Worm (Caenorhabditis elegans) whole organism, mixed stage, embryonic: ENCODE results near the gene Y46H3A.4.
"Not testable (repeated sequence)": the region's sequence is repeated elsewhere in the genome, so short reads cannot be mapped to it uniquely, and the experiment has no call there.

Experiments used
- M03D4.4 ChIP-seq: sonication (generic microtip); optimal IDR thresholded peaks from 2 replicates; lab custom pipeline; 2017; ENCODE audit warnings: mild to moderate bottlenecking, missing genetic modification characterization, missing compliant biosample characterization
- bed-3 ChIP-seq: fragments of 200-800 bp; sonication (Bioruptor generic); optimal IDR thresholded peaks from 3 replicates; lab custom pipeline; 2018; ENCODE audit warnings: mild to moderate bottlenecking, missing genetic modification characterization, moderate library complexity, missing compliant biosample characterization
- blmp-1 ChIP-seq: fragments of 150-350 bp; optimal IDR thresholded peaks from 2 replicates; lab custom pipeline; 2014; ENCODE audit warnings: missing biosample characterization, missing genetic modification characterization
- ceh-39 ChIP-seq: fragments of 150-350 bp; optimal IDR thresholded peaks from 2 replicates; lab custom pipeline; 2014; ENCODE audit warnings: missing biosample characterization, missing genetic modification characterization
- ceh-43 ChIP-seq: fragments of 200-800 bp; sonication (Bioruptor generic); optimal IDR thresholded peaks from 2 replicates; lab custom pipeline; 2018; ENCODE audit warnings: mild to moderate bottlenecking, missing genetic modification characterization, moderate library complexity, missing compliant biosample characterization
- ceh-83 ChIP-seq: fragments of 200-800 bp; sonication (Bioruptor generic); optimal IDR thresholded peaks from 2 replicates; lab custom pipeline; 2018; ENCODE audit warnings: mild to moderate bottlenecking, missing genetic modification characterization, missing compliant biosample characterization
- ces-1 ChIP-seq: fragments of 150-350 bp; optimal IDR thresholded peaks from 2 replicates; lab custom pipeline; 2014; ENCODE audit warnings: missing biosample characterization, missing genetic modification reagents, missing genetic modification characterization
- cnd-1 ChIP-seq: fragments of 200-800 bp; sonication (Bioruptor generic); optimal IDR thresholded peaks from 2 replicates; lab custom pipeline; 2018; ENCODE audit warnings: mild to moderate bottlenecking, missing genetic modification characterization, missing compliant biosample characterization
- drap-1 ChIP-seq: fragments of 200-800 bp; sonication (Bioruptor generic); optimal IDR thresholded peaks from 3 replicates; lab custom pipeline; 2018; ENCODE audit warnings: mild to moderate bottlenecking, missing genetic modification characterization, missing compliant biosample characterization
- elt-1 ChIP-seq: sonication (generic microtip); optimal IDR thresholded peaks from 2 replicates; lab custom pipeline; 2017; ENCODE audit warnings: missing genetic modification characterization, mild to moderate bottlenecking, missing compliant biosample characterization, antibody characterized with exemption, moderate library complexity, borderline replicate concordance; ENCODE audit not compliant: insufficient read depth
- elt-3 ChIP-seq: fragments of 150-350 bp; optimal IDR thresholded peaks from 2 replicates; lab custom pipeline; 2014; ENCODE audit warnings: missing biosample characterization, missing genetic modification characterization
- flh-1 ChIP-seq: fragments of 200-800 bp; sonication (Bioruptor generic); optimal IDR thresholded peaks from 2 replicates; lab custom pipeline; 2018; ENCODE audit warnings: mild to moderate bottlenecking, missing genetic modification characterization, moderate library complexity, missing compliant biosample characterization
- ham-2 ChIP-seq: fragments of 200-800 bp; sonication (Bioruptor generic); optimal IDR thresholded peaks from 2 replicates; lab custom pipeline; 2018; ENCODE audit warnings: mild to moderate bottlenecking, missing genetic modification characterization, missing compliant biosample characterization
- hlh-1 ChIP-seq: fragments of 150-350 bp; optimal IDR thresholded peaks from 2 replicates; lab custom pipeline; 2014; ENCODE audit warnings: missing biosample characterization, missing genetic modification reagents, missing genetic modification characterization
- lin-13 ChIP-seq: fragments of 150-350 bp; optimal IDR thresholded peaks from 2 replicates; lab custom pipeline; 2014; ENCODE audit warnings: missing biosample characterization, missing genetic modification characterization
- lin-32 ChIP-seq: fragments of 200-800 bp; sonication (Bioruptor generic); optimal IDR thresholded peaks from 2 replicates; lab custom pipeline; 2018; ENCODE audit warnings: mild to moderate bottlenecking, missing genetic modification characterization, missing compliant biosample characterization
- lsy-2 ChIP-seq: fragments of 150-350 bp; optimal IDR thresholded peaks from 2 replicates; lab custom pipeline; 2014; ENCODE audit warnings: missing biosample characterization, missing genetic modification characterization
- mab-5 ChIP-seq: fragments of 150-350 bp; optimal IDR thresholded peaks from 2 replicates; lab custom pipeline; 2014; ENCODE audit warnings: missing biosample characterization, missing genetic modification characterization
- mep-1 ChIP-seq: fragments of 150-350 bp; optimal IDR thresholded peaks from 2 replicates; lab custom pipeline; 2017; ENCODE audit warnings: missing biosample characterization, missing genetic modification reagents, missing genetic modification characterization, inconsistent platforms
- mls-2 ChIP-seq: sonication (generic microtip); optimal IDR thresholded peaks from 2 replicates; lab custom pipeline; 2016; ENCODE audit warnings: mild to moderate bottlenecking, missing genetic modification characterization, moderate library complexity, missing compliant biosample characterization
- nhr-12 ChIP-seq: fragments of 150-350 bp; optimal IDR thresholded peaks from 2 replicates; lab custom pipeline; 2014; ENCODE audit warnings: missing biosample characterization, missing genetic modification characterization
- nhr-2 ChIP-seq: fragments of 150-350 bp; optimal IDR thresholded peaks from 2 replicates; lab custom pipeline; 2014; ENCODE audit warnings: missing biosample characterization, missing genetic modification characterization
- nhr-237 ChIP-seq: fragments of 150-350 bp; optimal IDR thresholded peaks from 2 replicates; lab custom pipeline; 2014; ENCODE audit warnings: missing biosample characterization, missing genetic modification characterization
- nhr-28 ChIP-seq: fragments of 150-350 bp; optimal IDR thresholded peaks from 2 replicates; lab custom pipeline; 2014; ENCODE audit warnings: missing biosample characterization, missing genetic modification characterization
- nhr-76 ChIP-seq: sonication (generic microtip); optimal IDR thresholded peaks from 2 replicates; lab custom pipeline; 2017; ENCODE audit warnings: missing biosample characterization, missing genetic modification characterization
- pha-4 ChIP-seq: fragments of 150-350 bp; optimal IDR thresholded peaks from 2 replicates; lab custom pipeline; 2018; ENCODE audit warnings: missing biosample characterization, missing genetic modification reagents, missing genetic modification characterization
- sem-2 ChIP-seq: fragments of 200-800 bp; sonication (Bioruptor generic); optimal IDR thresholded peaks from 2 replicates; lab custom pipeline; 2018; ENCODE audit warnings: mild to moderate bottlenecking, missing genetic modification characterization, missing compliant biosample characterization
- snpc-4 ChIP-seq: fragments of 150-350 bp; optimal IDR thresholded peaks from 2 replicates; lab custom pipeline; 2014; ENCODE audit warnings: missing biosample characterization, missing genetic modification characterization
- sptf-1 ChIP-seq: sonication (generic microtip); optimal IDR thresholded peaks from 2 replicates; lab custom pipeline; 2017; ENCODE audit warnings: mild to moderate bottlenecking, missing genetic modification characterization, moderate library complexity, missing compliant biosample characterization
- tbx-8 ChIP-seq: fragments of 200-800 bp; sonication (Bioruptor generic); optimal IDR thresholded peaks from 2 replicates; lab custom pipeline; 2018; ENCODE audit warnings: mild to moderate bottlenecking, missing genetic modification characterization, moderate library complexity, missing compliant biosample characterization
- unc-120 ChIP-seq: sonication (generic microtip); optimal IDR thresholded peaks from 2 replicates; lab custom pipeline; 2017; ENCODE audit warnings: missing genetic modification characterization, missing compliant biosample characterization; ENCODE audit not compliant: poor library complexity, severe bottlenecking
- unc-39 ChIP-seq: fragments of 150-350 bp; optimal IDR thresholded peaks from 2 replicates; lab custom pipeline; 2014; ENCODE audit warnings: missing biosample characterization, missing genetic modification characterization
- unc-62 ChIP-seq: fragments of 150-350 bp; optimal IDR thresholded peaks from 2 replicates; lab custom pipeline; 2014; ENCODE audit warnings: missing biosample characterization, missing genetic modification reagents, missing genetic modification characterization
- zip-8 ChIP-seq: fragments of 150-350 bp; optimal IDR thresholded peaks from 2 replicates; lab custom pipeline; 2014; ENCODE audit warnings: missing biosample characterization, missing genetic modification characterization
- ztf-11 ChIP-seq: fragments of 150-350 bp; optimal IDR thresholded peaks from 2 replicates; lab custom pipeline; 2014; ENCODE audit warnings: missing biosample characterization, missing genetic modification characterization

The Y46H3A.4 gene

ce11 chrV:1820016-1820415 is 9.1 kb upstream of the Y46H3A.4 start:
- no peak for TF ChIP-seq ham-2 (GFP tag; lab: Kevin White, UChicago)
- no peak for TF ChIP-seq lin-13
- no peak for TF ChIP-seq ztf-11 (tag; lab: Kevin White, UChicago)
- TF ChIP-seq lin-32 (GFP tag; lab: Kevin White, UChicago) = no peak
- no peak for TF ChIP-seq cnd-1 (tag; lab: Kevin White, UChicago)
- TF ChIP-seq nhr-2 (tag; lab: Kevin White, UChicago) = no peak
- TF ChIP-seq mep-1 = no peak
- no peak for TF ChIP-seq drap-1 (GFP tag; lab: Kevin White, UChicago)
- no peak for TF ChIP-seq blmp-1
- no peak for TF ChIP-seq hlh-1 (tag; lab: Kevin White, UChicago)
- TF ChIP-seq bed-3 (GFP tag; lab: Kevin White, UChicago) = no peak

- TF ChIP-seq mep-1; ztf-11 (tag; lab: Kevin White, UChicago); nhr-237 (tag; lab: Kevin White, UChicago): not testable (repeated sequence)
These were observed 3.8 kb upstream of the Y46H3A.4 start, which contains the start of gene Y46H3A.5 for ce11 chrV:1814784-1815183. Gene Y46H3A.5, minus strand, starts transcription at chrV:1814884.

- TF ChIP-seq ceh-83 (GFP tag; lab: Kevin White, UChicago) = no peak
- TF ChIP-seq unc-120 (tag; lab: Kevin White, UChicago) = no peak
- TF ChIP-seq nhr-2 (tag; lab: Kevin White, UChicago) = no peak
- TF ChIP-seq lin-32 (GFP tag; lab: Kevin White, UChicago) = no peak
- TF ChIP-seq pha-4 (tag; lab: Kevin White, UChicago) = no peak
- no peak for TF ChIP-seq bed-3 (GFP tag; lab: Kevin White, UChicago)
- TF ChIP-seq ceh-43 (GFP tag; lab: Kevin White, UChicago) = no peak
- TF ChIP-seq nhr-28 (tag; lab: Kevin White, UChicago) = no peak
- TF ChIP-seq mab-5 (tag; lab: Kevin White, UChicago) = no peak
- no peak for TF ChIP-seq sptf-1 (tag; lab: Kevin White, UChicago)
- TF ChIP-seq zip-8 = no peak
- no peak for TF ChIP-seq nhr-12 (tag; lab: Kevin White, UChicago)
- no peak for TF ChIP-seq ztf-11 (tag; lab: Kevin White, UChicago)
- TF ChIP-seq ces-1 (GFP tag; lab: Kevin White, UChicago) = no peak
- no peak for TF ChIP-seq mep-1
- no peak for TF ChIP-seq mls-2 (tag; lab: Kevin White, UChicago)
- no peak for TF ChIP-seq unc-62 (GFP tag; lab: Kevin White, UChicago)
- TF ChIP-seq, all 35 proteins: peak for 0
These were observed 3.8 kb downstream of the Y46H3A.4 start, which contains the start of gene srt-42 for ce11 chrV:1807160-1807559. Gene srt-42, plus strand, starts transcription at chrV:1807460.

ce11 chrV:1805724-1806316 is 5.1 kb downstream of the Y46H3A.4 start:
- TF ChIP-seq M03D4.4 (tag; lab: Kevin White, UChicago) (no peak), hlh-1 (tag; lab: Kevin White, UChicago) (no peak)
- TF ChIP-seq, all 35 proteins: peak for 0

ce11 chrV:1804645-1805559 is 6.0 kb downstream of the Y46H3A.4 start, which contains the start of the genes hsp-16.2 and hsp-16.41:
Gene hsp-16.2, minus strand, starts transcription at chrV:1804957.
Gene hsp-16.41, plus strand, starts transcription at chrV:1805178.
- no peak for TF ChIP-seq ztf-11 (tag; lab: Kevin White, UChicago)
- TF ChIP-seq blmp-1 = no peak
- peak; percentile 43 for TF ChIP-seq nhr-2 (tag; lab: Kevin White, UChicago)
- TF ChIP-seq pha-4 (tag; lab: Kevin White, UChicago) = peak; percentile 56
- peak; percentile 84 for TF ChIP-seq lin-13
- TF ChIP-seq hlh-1 (tag; lab: Kevin White, UChicago) = no peak
- no peak for TF ChIP-seq ceh-83 (GFP tag; lab: Kevin White, UChicago)
- TF ChIP-seq snpc-4 = no peak
- no peak for TF ChIP-seq cnd-1 (tag; lab: Kevin White, UChicago)
- TF ChIP-seq elt-3 = no peak
- no peak for TF ChIP-seq flh-1 (GFP tag; lab: Kevin White, UChicago)
- TF ChIP-seq lsy-2 (tag; lab: Kevin White, UChicago) = no peak
- TF ChIP-seq nhr-237 (tag; lab: Kevin White, UChicago) = no peak
- TF ChIP-seq sptf-1 (tag; lab: Kevin White, UChicago) = no peak
- peak; percentile 46 for TF ChIP-seq mls-2 (tag; lab: Kevin White, UChicago)
- no peak for TF ChIP-seq M03D4.4 (tag; lab: Kevin White, UChicago)
- TF ChIP-seq mab-5 (tag; lab: Kevin White, UChicago) = no peak
- no peak for TF ChIP-seq nhr-28 (tag; lab: Kevin White, UChicago)
- TF ChIP-seq nhr-12 (tag; lab: Kevin White, UChicago) = no peak
- TF ChIP-seq elt-1 (tag; lab: Kevin White, UChicago) = no peak
- TF ChIP-seq tbx-8 (GFP tag; lab: Kevin White, UChicago) = no peak
- no peak for TF ChIP-seq nhr-76
- TF ChIP-seq unc-120 (tag; lab: Kevin White, UChicago) = peak; percentile 65
- TF ChIP-seq unc-62 (GFP tag; lab: Kevin White, UChicago) = no peak
- no peak for TF ChIP-seq ceh-39 (tag; lab: Kevin White, UChicago)
- no peak for TF ChIP-seq unc-39
- no peak for TF ChIP-seq sem-2
- peak; percentile 30 for TF ChIP-seq ces-1 (GFP tag; lab: Kevin White, UChicago)
- no peak for TF ChIP-seq zip-8
- no peak for TF ChIP-seq lin-32 (GFP tag; lab: Kevin White, UChicago)
- TF ChIP-seq drap-1 (GFP tag; lab: Kevin White, UChicago) = peak; percentile 14
